Fruit fly (Drosophila melanogaster) whole organism, adult: ENCODE data around the gene Pop4.

Experiments
- CG5204 ChIP-seq: fragments of 200-800 bp; sonication (Bioruptor generic); optimal IDR thresholded peaks from 2 replicates; lab custom pipeline; 2016; ENCODE audit warnings: missing biosample characterization, missing genetic modification characterization
- bab1 ChIP-seq: fragments of 200-800 bp; sonication (Bioruptor generic); optimal IDR thresholded peaks from 3 replicates; lab custom pipeline; 2019; ENCODE audit warnings: missing biosample characterization, mild to moderate bottlenecking, missing genetic modification characterization, moderate library complexity
- cic ChIP-seq: fragments of 200-800 bp; sonication (Bioruptor generic); optimal IDR thresholded peaks from 2 replicates; lab custom pipeline; 2017; ENCODE audit warnings: missing biosample characterization, mild to moderate bottlenecking, missing genetic modification characterization, moderate library complexity
- pad ChIP-seq: fragments of 200-800 bp; sonication (Bioruptor generic); optimal IDR thresholded peaks from 3 replicates; lab custom pipeline; 2017; ENCODE audit warnings: missing biosample characterization, missing genetic modification characterization, mild to moderate bottlenecking, moderate library complexity, missing genetic modification reagents

DNA sequence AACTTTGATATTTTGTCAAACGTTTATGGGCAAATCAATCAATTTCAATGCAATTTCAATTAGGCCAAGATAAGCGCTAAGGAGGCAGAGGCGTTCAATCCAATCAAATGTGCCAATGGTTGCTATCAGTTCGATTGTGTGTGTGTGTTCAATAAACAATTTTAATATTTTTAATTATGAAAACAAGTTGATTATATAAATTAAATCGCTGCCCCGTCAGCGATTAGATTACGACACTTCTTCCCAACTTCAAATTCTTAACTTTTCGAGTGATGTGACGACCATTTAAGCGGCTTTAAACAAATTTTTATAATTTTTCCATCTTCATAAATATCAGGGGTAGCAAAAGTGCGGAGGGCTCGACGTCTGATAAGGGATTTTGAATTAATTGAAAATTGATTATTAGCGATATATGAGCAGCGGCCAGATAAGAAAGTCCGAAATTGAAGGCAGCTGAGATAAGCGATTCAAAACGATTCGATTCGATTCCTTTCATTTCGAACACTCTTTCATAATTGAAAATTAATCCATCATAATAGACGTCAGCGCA, 36.0 kb downstream of the Pop4 start:
- TF ChIP-seq pad (GFP tag; lab: Kevin White, UChicago) (no peak), bab1 (no peak), CG5204 (GFP tag; lab: Kevin White, UChicago) (no peak), cic (GFP tag; lab: Kevin White, UChicago) (no peak)
